Worm (Caenorhabditis elegans) whole organism, mixed stage, embryonic: ENCODE results near the gene K07F5.15.

Experiments used
- ces-1 ChIP-seq: fragments of 150-350 bp; optimal IDR thresholded peaks from 2 replicates; lab custom pipeline; 2014; ENCODE audit warnings: missing biosample characterization, missing genetic modification reagents, missing genetic modification characterization
- nhr-237 ChIP-seq: fragments of 150-350 bp; optimal IDR thresholded peaks from 2 replicates; lab custom pipeline; 2014; ENCODE audit warnings: missing biosample characterization, missing genetic modification characterization
- nhr-28 ChIP-seq: fragments of 150-350 bp; optimal IDR thresholded peaks from 2 replicates; lab custom pipeline; 2014; ENCODE audit warnings: missing biosample characterization, missing genetic modification characterization
- snpc-4 ChIP-seq: fragments of 150-350 bp; optimal IDR thresholded peaks from 2 replicates; lab custom pipeline; 2014; ENCODE audit warnings: missing biosample characterization, missing genetic modification characterization
- unc-39 ChIP-seq: fragments of 150-350 bp; optimal IDR thresholded peaks from 2 replicates; lab custom pipeline; 2014; ENCODE audit warnings: missing biosample characterization, missing genetic modification characterization
- unc-62 ChIP-seq: fragments of 150-350 bp; optimal IDR thresholded peaks from 2 replicates; lab custom pipeline; 2014; ENCODE audit warnings: missing biosample characterization, missing genetic modification reagents, missing genetic modification characterization
- ztf-11 ChIP-seq: fragments of 150-350 bp; optimal IDR thresholded peaks from 2 replicates; lab custom pipeline; 2014; ENCODE audit warnings: missing biosample characterization, missing genetic modification characterization

ce11 chrIV:9842071-9842470, 22.8 kb upstream of the K07F5.15 start, which contains the start of gene K07F5.17:
- TF ChIP-seq unc-62 (GFP tag; lab: Kevin White, UChicago) (no peak), ztf-11 (tag; lab: Kevin White, UChicago) (no peak), nhr-28 (tag; lab: Kevin White, UChicago) (no peak), ces-1 (no peak), nhr-237 (tag; lab: Kevin White, UChicago) (no peak), unc-39 (tag; lab: Kevin White, UChicago) (no peak), snpc-4 (no peak)
